Fruit fly (Drosophila melanogaster) Kc167 (cell line): ENCODE measurements around the gene CG17198.

Experiments
- Myc ChIP-seq: fragments of >200 bp; optimal IDR thresholded peaks from 2 replicates; lab custom pipeline; 2017; ENCODE audit warnings: missing external identifiers
- Sin3A ChIP-seq: fragments of >200 bp; optimal IDR thresholded peaks from 2 replicates; lab custom pipeline; 2018; ENCODE audit warnings: missing external identifiers
- h ChIP-seq: fragments of >200 bp; optimal IDR thresholded peaks from 3 replicates; lab custom pipeline; 2018; ENCODE audit warnings: missing external identifiers
- insv ChIP-seq: fragments of >200 bp; optimal IDR thresholded peaks from 3 replicates; lab custom pipeline; 2018; ENCODE audit warnings: missing external identifiers
- psq ChIP-seq: fragments of >200 bp; optimal IDR thresholded peaks from 2 replicates; lab custom pipeline; 2017; ENCODE audit warnings: missing external identifiers
- ttk ChIP-seq: sonication (Bioruptor generic); optimal IDR thresholded peaks from 2 replicates; lab custom pipeline; 2017; ENCODE audit warnings: missing external identifiers

- TF ChIP-seq ttk (lab: Kevin White, UChicago) = no peak
- no peak for TF ChIP-seq Myc (lab: Kevin White, UChicago)
- TF ChIP-seq h (lab: Kevin White, UChicago) = no peak
- TF ChIP-seq psq = no peak
- TF ChIP-seq Sin3A (lab: Kevin White, UChicago) = no peak
- no peak for TF ChIP-seq insv (lab: Kevin White, UChicago)
These were observed 34.8 kb downstream of the CG17198 start, which contains the start of gene LpR2 for dm6 chr3R:25740348-25740751.
